Fruit fly (Drosophila melanogaster) whole organism, wandering third instar larva: ENCODE results near the gene cue.

ENCODE experiments used
- Abd-B ChIP-seq: fragments of >200 bp; optimal IDR thresholded peaks from 2 replicates; lab custom pipeline; 2017; ENCODE audit warnings: missing biosample characterization, missing genetic modification characterization
- CG32264 ChIP-seq: fragments of 200-800 bp; sonication (Bioruptor generic); optimal IDR thresholded peaks from 2 replicates; lab custom pipeline; 2016; ENCODE audit warnings: missing biosample characterization, missing genetic modification characterization
- CG9705 ChIP-seq: fragments of 200-800 bp; sonication (Bioruptor generic); optimal IDR thresholded peaks from 2 replicates; lab custom pipeline; 2018; ENCODE audit warnings: missing biosample characterization, mild to moderate bottlenecking, missing genetic modification characterization
- CrebA ChIP-seq: fragments of 200-800 bp; sonication (Bioruptor generic); optimal IDR thresholded peaks from 2 replicates; lab custom pipeline; 2016; ENCODE audit warnings: missing biosample characterization, mild to moderate bottlenecking, missing genetic modification characterization, borderline replicate concordance
- Hnf4 ChIP-seq: fragments of 200-800 bp; sonication (Bioruptor generic); optimal IDR thresholded peaks from 2 replicates; lab custom pipeline; 2016; ENCODE audit warnings: missing biosample characterization, mild to moderate bottlenecking, missing genetic modification characterization
- N ChIP-seq: fragments of >200 bp; optimal IDR thresholded peaks from 2 replicates; lab custom pipeline; 2018; ENCODE audit warnings: missing biosample characterization, missing external identifiers, missing genetic modification characterization
- br ChIP-seq: fragments of 200-800 bp; sonication (Bioruptor generic); optimal IDR thresholded peaks from 2 replicates; lab custom pipeline; 2016; ENCODE audit warnings: missing biosample characterization, missing genetic modification characterization
- ey ChIP-seq: fragments of 200-800 bp; sonication (Bioruptor generic); optimal IDR thresholded peaks from 2 replicates; lab custom pipeline; 2016; ENCODE audit warnings: missing biosample characterization, missing genetic modification characterization
- fru ChIP-seq: fragments of 200-800 bp; sonication (Bioruptor generic); optimal IDR thresholded peaks from 3 replicates; lab custom pipeline; 2016; ENCODE audit warnings: missing biosample characterization, mild to moderate bottlenecking, missing genetic modification characterization
- pan ChIP-seq: fragments of >200 bp; optimal IDR thresholded peaks from 2 replicates; lab custom pipeline; 2017
- psq ChIP-seq: fragments of 200-800 bp; sonication (Bioruptor generic); optimal IDR thresholded peaks from 3 replicates; lab custom pipeline; 2017; ENCODE audit warnings: missing biosample characterization, mild to moderate bottlenecking, missing genetic modification characterization, moderate library complexity
- sv ChIP-seq: fragments of 200-800 bp; sonication (Bioruptor generic); optimal IDR thresholded peaks from 3 replicates; lab custom pipeline; 2016; ENCODE audit warnings: missing biosample characterization, missing genetic modification characterization

dm6 chr3L:1516631-1517273 is at the start of gene cue:
- no peak for TF ChIP-seq psq (GFP tag; lab: Kevin White, UChicago)
- no peak for TF ChIP-seq pan
- no peak for TF ChIP-seq sv (GFP tag; lab: Kevin White, UChicago)
- no peak for TF ChIP-seq br
- TF ChIP-seq N: no peak
- TF ChIP-seq fru (GFP tag; lab: Kevin White, UChicago): no peak
- TF ChIP-seq CrebA (GFP tag; lab: Kevin White, UChicago): no peak
- TF ChIP-seq ey (GFP tag; lab: Kevin White, UChicago): no peak
- TF ChIP-seq CG32264 (GFP tag; lab: Kevin White, UChicago): no peak
- TF ChIP-seq Hnf4 (GFP tag; lab: Kevin White, UChicago): no peak
- TF ChIP-seq Abd-B (GFP tag; lab: Kevin White, UChicago): no peak
- no peak for TF ChIP-seq CG9705 (GFP tag; lab: Kevin White, UChicago)
